Fruit fly (Drosophila melanogaster): ENCODE measurements around the gene CG4022.

The CG4022 gene

dm6 chr3L:9410754-9411423 is at the start of gene CG4022, which contains the start of gene Cpsf5 (continued):
- TF ChIP-seq az2 (GFP tag; optimal IDR thresholded peaks at IDR 0.05), result peak; percentile 85
- TF ChIP-seq Side (GFP tag; optimal IDR thresholded peaks at IDR 0.05), result peak; percentile 34
- TF ChIP-seq CG3995 (GFP tag; optimal IDR thresholded peaks at IDR 0.05), result peak; percentile 6
- TF ChIP-seq sima (GFP tag; optimal IDR thresholded peaks at IDR 0.05), result no peak
- peak; percentile 74 for TF ChIP-seq CG14050 (GFP tag; IDR thresholded peaks at IDR 0.05)
- no peak for TF ChIP-seq fru (optimal IDR thresholded peaks at IDR 0.05)
- no peak for TF ChIP-seq wek (GFP tag; optimal IDR thresholded peaks at IDR 0.05)
- TF ChIP-seq CG10267 (tag; optimal IDR thresholded peaks at IDR 0.05), result peak; percentile 81
- TF ChIP-seq MESR4 (GFP tag; optimal IDR thresholded peaks at IDR 0.05), result peak; percentile 50
- TF ChIP-seq Vsx1 (GFP tag; optimal IDR thresholded peaks at IDR 0.05), result no peak
- TF ChIP-seq insv (GFP tag; optimal IDR thresholded peaks at IDR 0.05), result peak in 1 of 2 experiments; percentile 66
- peak; percentile 34 for TF ChIP-seq CG7786 (GFP tag; optimal IDR thresholded peaks at IDR 0.05)
- TF ChIP-seq CG9876 (GFP tag; optimal IDR thresholded peaks at IDR 0.05), result no peak
- TF ChIP-seq cas (GFP tag; IDR thresholded peaks at IDR 0.05), result peak; percentile 74
- TF ChIP-seq h (optimal IDR thresholded peaks at IDR 0.05), result no peak
- peak; percentile 25; the same call in 1 of the 2 replicates for TF ChIP-seq dati (GFP tag; IDR thresholded peaks at IDR 0.05)
- no peak for TF ChIP-seq dmrt99B (tag; optimal IDR thresholded peaks at IDR 0.05)
- peak; percentile 70 for TF ChIP-seq ems (GFP tag; optimal IDR thresholded peaks at IDR 0.05)
- no peak for TF ChIP-seq nerfin-2 (GFP tag; IDR thresholded peaks at IDR 0.05; ENCODE audit: partially characterized antibody)
- peak; percentile 42 for TF ChIP-seq CG1233 (GFP tag; optimal IDR thresholded peaks at IDR 0.05)
- TF ChIP-seq Hr39 (optimal IDR thresholded peaks at IDR 0.05), result no peak
- TF ChIP-seq hbn (GFP tag; IDR thresholded peaks at IDR 0.05; ENCODE audit: partially characterized antibody), result no peak
- TF ChIP-seq CG9932 (GFP tag; IDR thresholded peaks at IDR 0.05), result peak; percentile 93
- TF ChIP-seq en (GFP tag; optimal IDR thresholded peaks at IDR 0.05), result no peak
- peak; percentile 70 for TF ChIP-seq E2f2 (GFP tag; IDR thresholded peaks at IDR 0.05)
- no peak for TF ChIP-seq CG4282 (GFP tag; optimal IDR thresholded peaks at IDR 0.05)
- TF ChIP-seq CG17359 (tag; optimal IDR thresholded peaks at IDR 0.05), result peak; percentile 74
- peak; percentile 71 for TF ChIP-seq gfzf (GFP tag; optimal IDR thresholded peaks at IDR 0.05)
- no peak for TF ChIP-seq HLHmδ (GFP tag; optimal IDR thresholded peaks at IDR 0.05)
- peak; percentile 63 for TF ChIP-seq CG17568 (GFP tag; optimal IDR thresholded peaks at IDR 0.05)
- TF ChIP-seq CG6854 (GFP tag; optimal IDR thresholded peaks at IDR 0.05), result no peak
- peak; percentile 78 for TF ChIP-seq Meics (GFP tag; optimal IDR thresholded peaks at IDR 0.05)
- peak; percentile 86 for TF ChIP-seq CG15601 (tag; optimal IDR thresholded peaks at IDR 0.05)
- peak; percentile 71; the same call in 1 of the 2 replicates for TF ChIP-seq CG43689 (GFP tag; IDR thresholded peaks at IDR 0.05)
- peak; percentile 78 for TF ChIP-seq CG4328 (GFP tag; optimal IDR thresholded peaks at IDR 0.05)
- no peak for TF ChIP-seq psq (GFP tag; optimal IDR thresholded peaks at IDR 0.05)
- TF ChIP-seq CG15479 (GFP tag; optimal IDR thresholded peaks at IDR 0.05), result peak; percentile 66
- TF ChIP-seq CG16815 (GFP tag; optimal IDR thresholded peaks at IDR 0.05), result peak; percentile 70
- peak; percentile 87 for TF ChIP-seq fd3F (GFP tag; optimal IDR thresholded peaks at IDR 0.05)
- TF ChIP-seq MTF-1 (GFP tag; optimal IDR thresholded peaks at IDR 0.05; ENCODE audit: borderline replicate concordance), result no peak
- TF ChIP-seq slp2 (GFP tag; optimal IDR thresholded peaks at IDR 0.05), result peak; percentile 46
- TF ChIP-seq klu (GFP tag; IDR thresholded peaks at IDR 0.05), result peak; percentile 77
- no peak for TF ChIP-seq TFAM (GFP tag; optimal IDR thresholded peaks at IDR 0.05)
- TF ChIP-seq ken (GFP tag; IDR thresholded peaks at IDR 0.05), result peak; percentile 87
- peak; percentile 70 for TF ChIP-seq CG10959 (GFP tag; IDR thresholded peaks at IDR 0.05)
- TF ChIP-seq CG14667 (GFP tag; IDR thresholded peaks at IDR 0.05), result peak; percentile 68
- TF ChIP-seq Six4 (GFP tag; optimal IDR thresholded peaks at IDR 0.05), result peak; percentile 69
- TF ChIP-seq Max (GFP tag; optimal IDR thresholded peaks at IDR 0.05), result peak; percentile 86
- TF ChIP-seq Jarid2 (GFP tag; optimal IDR thresholded peaks at IDR 0.05), result no peak
- TF ChIP-seq Hand (GFP tag; optimal IDR thresholded peaks at IDR 0.05), result peak; percentile 55
- TF ChIP-seq sens (GFP tag), result peak; percentile 92

All from whole organism, embryonic.